Fruit fly (Drosophila melanogaster): ENCODE results near the gene CG33169.

dm6 chr3L:22886939-22887338 is 23.3 kb downstream of the CG33169 start:
- TF ChIP-seq CG8478 (optimal IDR thresholded peaks at IDR 0.05), result no peak
- TF ChIP-seq pan (optimal IDR thresholded peaks at IDR 0.05), result no peak
- no peak for TF ChIP-seq EcR (GFP tag; optimal IDR thresholded peaks at IDR 0.05)
- TF ChIP-seq psq (optimal IDR thresholded peaks at IDR 0.05), result no peak
